Fruit fly (Drosophila melanogaster): ENCODE data around the gene Pif2.

Pif2 gene

dm6 chr3R:6504408-6504807 is 44.4 kb upstream of the Pif2 start (continued):
- TF ChIP-seq jigr1 (GFP tag; IDR thresholded peaks at IDR 0.05) (no peak), sr (GFP tag; IDR thresholded peaks at IDR 0.05) (0 out of 3 replicates have a peak, but pooled peaks have one; percentile 16), ken (GFP tag; IDR thresholded peaks at IDR 0.05) (peak; percentile 40; the same call in 1 of the 3 replicates), Dp (GFP tag; optimal IDR thresholded peaks at IDR 0.05) (no peak), pzg (GFP tag; optimal IDR thresholded peaks at IDR 0.05) (no peak), CG10543 (GFP tag; optimal IDR thresholded peaks at IDR 0.05) (no peak), fu2 (GFP tag; optimal IDR thresholded peaks at IDR 0.05) (no peak), CG12104 (GFP tag; optimal IDR thresholded peaks at IDR 0.05) (peak; percentile 24), CG18011 (GFP tag; optimal IDR thresholded peaks at IDR 0.05) (no peak), CG11456 (GFP tag; IDR thresholded peaks at IDR 0.05) (no peak), ind (GFP tag; optimal IDR thresholded peaks at IDR 0.05) (no peak), Stat92E (GFP tag; optimal IDR thresholded peaks at IDR 0.05) (no peak), CG34376 (GFP tag; optimal IDR thresholded peaks at IDR 0.05) (no peak), CG3847 (GFP tag; IDR thresholded peaks at IDR 0.05) (no peak), CG1832 (GFP tag; optimal IDR thresholded peaks at IDR 0.05) (no peak), Doc3 (GFP tag; IDR thresholded peaks at IDR 0.05; ENCODE audit: partially characterized antibody) (no peak), CG16863 (GFP tag; optimal IDR thresholded peaks at IDR 0.05) (peak; percentile 41), kay (GFP tag; optimal IDR thresholded peaks at IDR 0.05) (no peak), ase (GFP tag; IDR thresholded peaks at IDR 0.05) (no peak), CG4854 (GFP tag; optimal IDR thresholded peaks at IDR 0.05) (no peak), Oaz (GFP tag; IDR thresholded peaks at IDR 0.05) (no peak), Hr51 (GFP tag; optimal IDR thresholded peaks at IDR 0.05) (peak in 1 of 2 experiments; percentile 1), Pdp1 (GFP tag; optimal IDR thresholded peaks at IDR 0.05) (peak in 1 of 2 experiments; percentile 28), Lim3 (GFP tag; IDR thresholded peaks at IDR 0.05) (no peak), zen (tag; optimal IDR thresholded peaks at IDR 0.05) (no peak), CG32772 (GFP tag; IDR thresholded peaks at IDR 0.05) (no peak), CG10209 (GFP tag; optimal IDR thresholded peaks at IDR 0.05) (peak; percentile 73), insv (GFP tag; optimal IDR thresholded peaks at IDR 0.05) (no peak), pfk (GFP tag; optimal IDR thresholded peaks at IDR 0.05) (no peak), CTCF (GFP tag; optimal IDR thresholded peaks at IDR 0.05) (no peak), Ets97D (GFP tag; optimal IDR thresholded peaks at IDR 0.05) (no peak), Gug (GFP tag; IDR thresholded peaks at IDR 0.05) (no peak), mam (GFP tag; optimal IDR thresholded peaks at IDR 0.05) (no peak), ato (GFP tag; IDR thresholded peaks at IDR 0.05; ENCODE audit: partially characterized antibody) (no peak), CG14667 (GFP tag; IDR thresholded peaks at IDR 0.05) (no peak), cato (GFP tag; optimal IDR thresholded peaks at IDR 0.05; ENCODE audit: borderline replicate concordance) (peak; percentile 12), pho (GFP tag; optimal IDR thresholded peaks at IDR 0.05) (no peak), CoRest (tag; optimal IDR thresholded peaks at IDR 0.05) (peak; percentile 57), CG7786 (GFP tag; optimal IDR thresholded peaks at IDR 0.05) (no peak), Vsx1 (GFP tag; optimal IDR thresholded peaks at IDR 0.05) (peak; percentile 69), CG11723 (GFP tag; optimal IDR thresholded peaks at IDR 0.05) (peak; percentile 50), D19A (tag; optimal IDR thresholded peaks at IDR 0.05) (no peak), CG10147 (GFP tag; optimal IDR thresholded peaks at IDR 0.05) (no peak), CG12155 (GFP tag; optimal IDR thresholded peaks at IDR 0.05) (no peak), bbx (GFP tag; IDR thresholded peaks at IDR 0.05; ENCODE audit: partially characterized antibody) (no peak), repo (GFP tag; optimal IDR thresholded peaks at IDR 0.05) (no peak), gsb (GFP tag; IDR thresholded peaks at IDR 0.05) (no peak), MESR4 (GFP tag; optimal IDR thresholded peaks at IDR 0.05) (no peak), Poxn (GFP tag; IDR thresholded peaks at IDR 0.05) (no peak), Xbp1 (GFP tag; optimal IDR thresholded peaks at IDR 0.05) (no peak), Meics (GFP tag; optimal IDR thresholded peaks at IDR 0.05) (peak; percentile 24)

Data from whole organism, embryonic.